Fruit fly (Drosophila melanogaster) Kc167 (cell line): ENCODE data around the gene CG9986.

Experiments
- Myc ChIP-seq: fragments of >200 bp; optimal IDR thresholded peaks from 2 replicates; lab custom pipeline; 2017; ENCODE audit warnings: missing external identifiers
- Sin3A ChIP-seq: fragments of >200 bp; optimal IDR thresholded peaks from 2 replicates; lab custom pipeline; 2018; ENCODE audit warnings: missing external identifiers
- h ChIP-seq: fragments of >200 bp; optimal IDR thresholded peaks from 3 replicates; lab custom pipeline; 2018; ENCODE audit warnings: missing external identifiers
- insv ChIP-seq: fragments of >200 bp; optimal IDR thresholded peaks from 3 replicates; lab custom pipeline; 2018; ENCODE audit warnings: missing external identifiers
- psq ChIP-seq: fragments of >200 bp; optimal IDR thresholded peaks from 2 replicates; lab custom pipeline; 2017; ENCODE audit warnings: missing external identifiers
- ttk ChIP-seq: sonication (Bioruptor generic); optimal IDR thresholded peaks from 2 replicates; lab custom pipeline; 2017; ENCODE audit warnings: missing external identifiers

Gene CG9986

dm6 chr3R:28579501-28579900 lies 26.4 kb upstream of the CG9986 start:
- no peak for TF ChIP-seq insv (lab: Kevin White, UChicago)
- TF ChIP-seq Sin3A (lab: Kevin White, UChicago): no peak
- TF ChIP-seq h (lab: Kevin White, UChicago): no peak
- no peak for TF ChIP-seq psq (lab: Kevin White, UChicago)
- no peak for TF ChIP-seq ttk
- TF ChIP-seq Myc (lab: Kevin White, UChicago): no peak

dm6 chr3R:28580013-28580412 lies 25.9 kb upstream of the CG9986 start:
- no peak for TF ChIP-seq Sin3A (lab: Kevin White, UChicago)
- no peak for TF ChIP-seq Myc (lab: Kevin White, UChicago)
- no peak for TF ChIP-seq h (lab: Kevin White, UChicago)
- no peak for TF ChIP-seq ttk
- no peak for TF ChIP-seq psq (lab: Kevin White, UChicago)
- TF ChIP-seq insv (lab: Kevin White, UChicago): no peak

- TF ChIP-seq insv (lab: Kevin White, UChicago): no peak
- no peak for TF ChIP-seq Sin3A (lab: Kevin White, UChicago)
- no peak for TF ChIP-seq psq (lab: Kevin White, UChicago)
- no peak for TF ChIP-seq h (lab: Kevin White, UChicago)
- TF ChIP-seq Myc (lab: Kevin White, UChicago): no peak
- no peak for TF ChIP-seq ttk
These were observed 25.3 kb upstream of the CG9986 start for dm6 chr3R:28580540-28581095.

dm6 chr3R:28582629-28583028 lies 23.2 kb upstream of the CG9986 start:
- TF ChIP-seq ttk (no peak), psq (lab: Kevin White, UChicago) (no peak), Myc (lab: Kevin White, UChicago) (no peak), Sin3A (lab: Kevin White, UChicago) (no peak), h (lab: Kevin White, UChicago) (no peak), insv (lab: Kevin White, UChicago) (no peak)

dm6 chr3R:28584237-28584834 lies 21.5 kb upstream of the CG9986 start:
- TF ChIP-seq ttk (no peak), Sin3A (lab: Kevin White, UChicago) (no peak), Myc (lab: Kevin White, UChicago) (no peak), insv (lab: Kevin White, UChicago) (no peak), h (lab: Kevin White, UChicago) (no peak), psq (lab: Kevin White, UChicago) (no peak)

dm6 chr3R:28585076-28585821 lies 20.6 kb upstream of the CG9986 start, which contains the start of gene fkh:
Gene fkh, minus strand, starts transcription at chr3R:28585264.
- TF ChIP-seq insv (lab: Kevin White, UChicago): no peak
- no peak for TF ChIP-seq Myc (lab: Kevin White, UChicago)
- TF ChIP-seq ttk: no peak
- no peak for TF ChIP-seq psq (lab: Kevin White, UChicago)
- no peak for TF ChIP-seq h (lab: Kevin White, UChicago)
- no peak for TF ChIP-seq Sin3A (lab: Kevin White, UChicago)

- TF ChIP-seq Myc (lab: Kevin White, UChicago) (no peak), psq (lab: Kevin White, UChicago) (no peak), Sin3A (lab: Kevin White, UChicago) (no peak), insv (lab: Kevin White, UChicago) (no peak), ttk (no peak), h (lab: Kevin White, UChicago) (no peak)
These were observed 19.7 kb upstream of the CG9986 start for dm6 chr3R:28586224-28586623.

dm6 chr3R:28586943-28587342 lies 18.9 kb upstream of the CG9986 start:
- TF ChIP-seq Sin3A (lab: Kevin White, UChicago) (no peak), insv (lab: Kevin White, UChicago) (no peak), h (lab: Kevin White, UChicago) (no peak), Myc (lab: Kevin White, UChicago) (no peak), ttk (no peak), psq (lab: Kevin White, UChicago) (no peak)

- TF ChIP-seq h (lab: Kevin White, UChicago) (no peak), Sin3A (lab: Kevin White, UChicago) (no peak), Myc (lab: Kevin White, UChicago) (no peak), ttk (no peak), psq (lab: Kevin White, UChicago) (no peak), insv (lab: Kevin White, UChicago) (no peak)
These were observed 17.4 kb upstream of the CG9986 start for dm6 chr3R:28588395-28589050.

- TF ChIP-seq Sin3A (lab: Kevin White, UChicago) (no peak), ttk (no peak), insv (lab: Kevin White, UChicago) (no peak), Myc (lab: Kevin White, UChicago) (no peak), h (lab: Kevin White, UChicago) (no peak)
These were observed 15.4 kb upstream of the CG9986 start for dm6 chr3R:28590462-28590861.

dm6 chr3R:28594900-28595299 lies 11.0 kb upstream of the CG9986 start:
- TF ChIP-seq Myc (lab: Kevin White, UChicago) (no peak), Sin3A (lab: Kevin White, UChicago) (no peak), ttk (no peak), psq (lab: Kevin White, UChicago) (no peak), insv (lab: Kevin White, UChicago) (no peak), h (lab: Kevin White, UChicago) (no peak)
